Worm (Caenorhabditis elegans): ENCODE data around the gene F40G9.9.
"Not testable (repeated sequence)": the region's sequence is repeated elsewhere in the genome, so short reads cannot be mapped to it uniquely, and the experiment has no call there.

The F40G9.9 gene

ce11 chrIII:124478-124877 is 47.0 kb downstream of the F40G9.9 start, which contains the start of gene pals-23:
Gene pals-23, plus strand, starts transcription at chrIII:124778.
- TF ChIP-seq alr-1 (tag; optimal IDR thresholded peaks at IDR 0.05; ENCODE audit: borderline replicate concordance) (no peak), zag-1 (tag; optimal IDR thresholded peaks at IDR 0.05) (no peak), lin-13 (GFP tag; optimal IDR thresholded peaks at IDR 0.05) (no peak), aly-2 (tag; optimal IDR thresholded peaks at IDR 0.05) (no peak), nhr-237 (tag; optimal IDR thresholded peaks at IDR 0.05) (no peak), nhr-28 (tag; optimal IDR thresholded peaks at IDR 0.05) (no peak), xbp-1 (tag; optimal IDR thresholded peaks at IDR 0.05) (no peak), ceh-82 (tag; optimal IDR thresholded peaks at IDR 0.05) (no peak), sox-4 (tag; optimal IDR thresholded peaks at IDR 0.05) (no peak), fos-1 (tag; optimal IDR thresholded peaks at IDR 0.05) (no peak), vab-15 (tag; optimal IDR thresholded peaks at IDR 0.05) (no peak), nhr-90 (tag; optimal IDR thresholded peaks at IDR 0.05; ENCODE audit: poor library complexity) (no peak), ceh-8 (GFP tag; optimal IDR thresholded peaks at IDR 0.05) (no peak), ztf-11 (tag; optimal IDR thresholded peaks at IDR 0.05) (no peak)

- TF ChIP-seq vab-15, egl-13, lin-15B (tag; optimal IDR thresholded peaks at IDR 0.05): not testable (repeated sequence)
These were observed 49.5 kb downstream of the F40G9.9 start, which contains the start of gene C29F9.12 for ce11 chrIII:121983-122449. Gene C29F9.12, minus strand, starts transcription at chrIII:122033.
